Worm (Caenorhabditis elegans): ENCODE measurements around the gene Y57E12AL.1.
A peak's percentile ranks its signal among the peaks of the same experiment; 100 is the strongest.

Gene Y57E12AL.1

DNA sequence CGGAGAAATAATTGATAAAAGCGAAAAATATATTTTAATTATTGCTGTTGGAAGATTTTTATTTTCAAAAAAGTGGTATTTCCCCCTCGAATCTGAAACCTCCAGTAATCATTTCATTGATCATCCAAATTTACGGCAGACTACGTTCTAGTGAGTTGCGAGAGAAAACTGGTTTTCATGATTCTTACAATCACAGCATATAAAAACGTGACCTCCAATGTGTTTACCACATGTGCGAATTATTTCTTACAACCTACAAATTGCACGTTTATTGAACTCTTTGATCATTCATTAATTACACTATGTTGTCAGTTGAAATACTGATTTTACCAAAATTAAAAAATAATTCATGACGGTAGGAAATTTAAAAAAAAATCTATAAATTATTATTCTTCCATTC, 28.9 kb downstream of the Y57E12AL.1 start (continued):
- no peak for TF ChIP-seq hif-1 (tag; optimal IDR thresholded peaks at IDR 0.05)
- TF ChIP-seq rbr-2 (tag; optimal IDR thresholded peaks at IDR 0.05): no peak
- TF ChIP-seq R02D3.7 (tag; optimal IDR thresholded peaks at IDR 0.05): no peak
- TF ChIP-seq fos-1 (tag; optimal IDR thresholded peaks at IDR 0.05): no peak
- TF ChIP-seq nhr-48 (tag; optimal IDR thresholded peaks at IDR 0.05): peak; percentile 40
- peak; percentile 87 for TF ChIP-seq aha-1 (tag)
- no peak for TF ChIP-seq F26F4.8 (GFP tag; conservative IDR thresholded peaks at IDR 0.05)
- TF ChIP-seq lin-15B (tag; optimal IDR thresholded peaks at IDR 0.05): no peak
- no peak for TF ChIP-seq dmd-8 (GFP tag; IDR thresholded peaks at IDR 0.05)
- no peak for TF ChIP-seq nhr-237 (tag; optimal IDR thresholded peaks at IDR 0.05)
- TF ChIP-seq Y75B8A.6 (GFP tag; IDR thresholded peaks at IDR 0.05): no peak
- peak; percentile 80 for TF ChIP-seq hlh-30 (tag; optimal IDR thresholded peaks at IDR 0.05; ENCODE audit: insufficient read depth)
- no peak for TF ChIP-seq zfp-3 (GFP tag; conservative IDR thresholded peaks at IDR 0.05)
- no peak for TF ChIP-seq lin-29 (GFP tag; IDR thresholded peaks at IDR 0.05)
- TF ChIP-seq unc-39 (tag; optimal IDR thresholded peaks at IDR 0.05): no peak
- no peak for TF ChIP-seq Y105C5A.15 (GFP tag; IDR thresholded peaks at IDR 0.05)
- no peak for TF ChIP-seq ceh-20 (GFP tag; IDR thresholded peaks at IDR 0.05)
- TF ChIP-seq nhr-28 (tag; optimal IDR thresholded peaks at IDR 0.05): peak; percentile 95
- TF ChIP-seq jun-1 (tag; optimal IDR thresholded peaks at IDR 0.05): no peak
- no peak for TF ChIP-seq php-3 (GFP tag; IDR thresholded peaks at IDR 0.05)
- no peak for TF ChIP-seq attf-4 (tag; optimal IDR thresholded peaks at IDR 0.05)
- no peak for TF ChIP-seq F10B5.3 (tag; optimal IDR thresholded peaks at IDR 0.05)
- TF ChIP-seq nhr-102 (tag; optimal IDR thresholded peaks at IDR 0.05): peak; percentile 58
- TF ChIP-seq zip-2 (tag; optimal IDR thresholded peaks at IDR 0.05): no peak
- TF ChIP-seq D1046.2 (GFP tag; IDR thresholded peaks at IDR 0.05): no peak
- TF ChIP-seq spr-3 (GFP tag; optimal IDR thresholded peaks at IDR 0.05): no peak
- TF ChIP-seq daf-12 (tag; optimal IDR thresholded peaks at IDR 0.05): no peak
- TF ChIP-seq zip-11 (GFP tag; IDR thresholded peaks at IDR 0.05): no peak
- no peak for TF ChIP-seq pha-4 (GFP tag; IDR thresholded peaks at IDR 0.05)
- TF ChIP-seq pha-4 (tag; optimal IDR thresholded peaks at IDR 0.05): no peak
- TF ChIP-seq nhr-25 (tag; optimal IDR thresholded peaks at IDR 0.05; ENCODE audit: borderline replicate concordance, insufficient read depth): peak; percentile 50
- no peak for TF ChIP-seq tag-97 (GFP tag; IDR thresholded peaks at IDR 0.05)
- TF ChIP-seq fkh-10 (GFP tag; optimal IDR thresholded peaks at IDR 0.05): no peak
- no peak for TF ChIP-seq T20F7.1 (GFP tag; optimal IDR thresholded peaks at IDR 0.05)
- TF ChIP-seq saeg-2 (GFP tag; IDR thresholded peaks at IDR 0.05): no peak
- TF ChIP-seq nhr-42 (GFP tag; IDR thresholded peaks at IDR 0.05): no peak
- TF ChIP-seq daf-8 (GFP tag; IDR thresholded peaks at IDR 0.05): no peak
- peak; percentile 43 for TF ChIP-seq dve-1 (tag; optimal IDR thresholded peaks at IDR 0.05; ENCODE audit: insufficient read depth)
- no peak for TF ChIP-seq F44E2.7 (GFP tag; IDR thresholded peaks at IDR 0.05)
- no peak for TF ChIP-seq hmg-1.1 (GFP tag; IDR thresholded peaks at IDR 0.05)
- no peak for TF ChIP-seq sdz-12 (GFP tag; optimal IDR thresholded peaks at IDR 0.05)
- TF ChIP-seq lin-13 (GFP tag; optimal IDR thresholded peaks at IDR 0.05): no peak
- no peak for TF ChIP-seq ZK337.2 (GFP tag; IDR thresholded peaks at IDR 0.05)
- no peak for TF ChIP-seq F37D6.2 (tag; optimal IDR thresholded peaks at IDR 0.05)
- TF ChIP-seq egl-27 (tag; optimal IDR thresholded peaks at IDR 0.05): no peak
- TF ChIP-seq ama-1 (optimal IDR thresholded peaks at IDR 0.05): no peak
- peak in 1 of 2 experiments; percentile 84 for TF ChIP-seq unc-62 (GFP tag; optimal IDR thresholded peaks at IDR 0.05 in 1 of 2)
- TF ChIP-seq unc-62 (tag; optimal IDR thresholded peaks at IDR 0.05): no peak

Measured in whole organism, L4 larva.